Worm (Caenorhabditis elegans) whole organism, young adult: ENCODE data around the gene H28G03.2.

Source experiments
- B0035.1 ChIP-seq: sonication (generic microtip); optimal IDR thresholded peaks from 2 replicates; lab custom pipeline; 2016; ENCODE audit warnings: missing genetic modification characterization, mild to moderate bottlenecking, missing compliant biosample characterization, missing genotype, missing genetic modification reagents
- D2030.7 ChIP-seq: fragments of 200-800 bp; sonication (Bioruptor generic); IDR thresholded peaks from 2 replicates; pipeline ENCODE4 v1.3.6; 2022; ENCODE audit warnings: missing genetic modification reagents, missing genetic modification characterization, missing compliant biosample characterization
- F33H1.4 ChIP-seq: fragments of 200-800 bp; sonication (Bioruptor generic); IDR thresholded peaks from 2 replicates; pipeline ENCODE4 v1.3.6; 2022; ENCODE audit warnings: missing genetic modification reagents, missing genetic modification characterization, missing compliant biosample characterization
- F57A8.1 ChIP-seq: fragments of 200-800 bp; sonication (Bioruptor generic); optimal IDR thresholded peaks from 2 replicates; lab custom pipeline; 2018; ENCODE audit warnings: mild to moderate bottlenecking, missing genetic modification characterization, moderate library complexity, missing compliant biosample characterization
- K11D2.4 ChIP-seq: fragments of 200-800 bp; sonication (Bioruptor generic); IDR thresholded peaks from 2 replicates; pipeline ENCODE4 v1.3.6; 2022; ENCODE audit warnings: missing genetic modification reagents, missing genetic modification characterization, missing compliant biosample characterization
- T26A5.8 ChIP-seq: sonication (generic microtip); optimal IDR thresholded peaks from 2 replicates; lab custom pipeline; 2016; ENCODE audit warnings: missing genetic modification characterization, missing compliant biosample characterization
- ZK185.1 ChIP-seq: sonication (generic microtip); optimal IDR thresholded peaks from 2 replicates; lab custom pipeline; 2016; ENCODE audit warnings: mild to moderate bottlenecking, missing genetic modification characterization, missing compliant biosample characterization; ENCODE audit not compliant: poor library complexity, severe bottlenecking
- aptf-3 ChIP-seq: fragments of 200-800 bp; sonication (Bioruptor generic); IDR thresholded peaks from 2 replicates; pipeline ENCODE4 v1.3.6; 2022; ENCODE audit warnings: missing genetic modification characterization, missing compliant biosample characterization
- ceh-58 ChIP-seq: fragments of 200-800 bp; sonication (Bioruptor generic); IDR thresholded peaks from 2 replicates; pipeline ENCODE4 v1.3.6; 2022; ENCODE audit warnings: missing genetic modification characterization, missing compliant biosample characterization
- ceh-91 ChIP-seq: fragments of 200-800 bp; sonication (Bioruptor generic); IDR thresholded peaks from 2 replicates; pipeline ENCODE4 v1.3.6; 2022; ENCODE audit warnings: missing genetic modification reagents, missing genetic modification characterization, missing compliant biosample characterization
- chd-7 ChIP-seq: sonication (generic microtip); optimal IDR thresholded peaks from 2 replicates; lab custom pipeline; 2016; ENCODE audit warnings: mild to moderate bottlenecking, missing genetic modification characterization, moderate library complexity, missing compliant biosample characterization
- dox-1 ChIP-seq: fragments of 200-800 bp; sonication (Bioruptor generic); IDR thresholded peaks from 2 replicates; pipeline ENCODE4 v1.3.6; 2022; ENCODE audit warnings: missing genetic modification reagents, missing genetic modification characterization, missing compliant biosample characterization
- dpff-1 ChIP-seq: sonication (generic microtip); optimal IDR thresholded peaks from 2 replicates; lab custom pipeline; 2017; ENCODE audit warnings: mild to moderate bottlenecking, missing genetic modification characterization, missing compliant biosample characterization
- efl-1 ChIP-seq: fragments of 150-350 bp; optimal IDR thresholded peaks from 2 replicates; lab custom pipeline; 2014; ENCODE audit warnings: missing biosample characterization, missing genetic modification reagents, missing genetic modification characterization
- fkh-3 ChIP-seq: sonication (generic microtip); optimal IDR thresholded peaks from 2 replicates; lab custom pipeline; 2016; ENCODE audit warnings: mild to moderate bottlenecking, missing genetic modification characterization, missing compliant biosample characterization
- hmg-20 ChIP-seq: fragments of 200-800 bp; sonication (Bioruptor generic); IDR thresholded peaks from 2 replicates; pipeline ENCODE4 v1.3.6; 2022; ENCODE audit warnings: missing genetic modification reagents, missing genetic modification characterization, missing compliant biosample characterization
- hrde-1 ChIP-seq: sonication (generic microtip); optimal IDR thresholded peaks from 2 replicates; lab custom pipeline; 2016; ENCODE audit warnings: missing genetic modification characterization, mild to moderate bottlenecking, missing compliant biosample characterization, moderate library complexity, missing genotype, missing genetic modification reagents, borderline replicate concordance
- hsf-1 ChIP-seq: fragments of 200-800 bp; sonication (Bioruptor generic); IDR thresholded peaks from 2 replicates; pipeline ENCODE4 v1.3.6; 2022; ENCODE audit warnings: missing genetic modification reagents, missing genetic modification characterization, missing compliant biosample characterization
- lag-1 ChIP-seq: fragments of 200-800 bp; sonication (Bioruptor generic); IDR thresholded peaks from 2 replicates; pipeline ENCODE4 v1.3.6; 2022; ENCODE audit warnings: missing genetic modification reagents, missing genetic modification characterization, missing compliant biosample characterization
- let-607 ChIP-seq, 2 experiments: fragments of 200-800 bp in 1 of 2; sonication (Bioruptor generic) in 1 of 2; sonication (generic microtip) in 1 of 2; optimal IDR thresholded peaks; 2 replicates each; lab custom pipeline; 2016 to 2018; ENCODE audit warnings: mild to moderate bottlenecking in 2 of 2, missing compliant biosample characterization in 2 of 2, missing genetic modification characterization in 2 of 2, moderate library complexity in 2 of 2, missing genotype in 1 of 2
- lin-26 ChIP-seq: fragments of 200-800 bp; sonication (Bioruptor generic); IDR thresholded peaks from 2 replicates; pipeline ENCODE4 v1.3.6; 2022; ENCODE audit warnings: missing genetic modification reagents, missing genetic modification characterization, missing compliant biosample characterization
- madf-10 ChIP-seq: sonication (generic microtip); optimal IDR thresholded peaks from 2 replicates; lab custom pipeline; 2016; ENCODE audit warnings: mild to moderate bottlenecking, missing genetic modification characterization, missing compliant biosample characterization
- mcd-1 ChIP-seq: fragments of 200-800 bp; sonication (Bioruptor generic); IDR thresholded peaks from 2 replicates; pipeline ENCODE4 v1.3.6; 2022; ENCODE audit warnings: missing genetic modification reagents, missing genetic modification characterization, missing compliant biosample characterization
- mxl-1 ChIP-seq: sonication (generic microtip); optimal IDR thresholded peaks from 2 replicates; lab custom pipeline; 2016; ENCODE audit warnings: missing genetic modification characterization, missing compliant biosample characterization
- nfyb-1 ChIP-seq: fragments of 200-800 bp; sonication (Bioruptor generic); IDR thresholded peaks from 2 replicates; pipeline ENCODE4 v1.3.6; 2022; ENCODE audit warnings: missing genetic modification reagents, missing genetic modification characterization, missing compliant biosample characterization
- nhr-120 ChIP-seq: fragments of 200-800 bp; sonication (Bioruptor generic); IDR thresholded peaks from 2 replicates; pipeline ENCODE4 v1.3.6; 2022; ENCODE audit warnings: missing genetic modification characterization, missing compliant biosample characterization
- nhr-179 ChIP-seq: sonication (generic microtip); optimal IDR thresholded peaks from 2 replicates; lab custom pipeline; 2016; ENCODE audit warnings: mild to moderate bottlenecking, missing genetic modification characterization, missing compliant biosample characterization
- nhr-80 ChIP-seq: sonication (generic microtip); optimal IDR thresholded peaks from 2 replicates; lab custom pipeline; 2016; ENCODE audit warnings: missing genetic modification characterization, missing compliant biosample characterization
- repo-1 ChIP-seq: sonication (generic microtip); optimal IDR thresholded peaks from 2 replicates; lab custom pipeline; 2017; ENCODE audit warnings: mild to moderate bottlenecking, missing genetic modification characterization, missing compliant biosample characterization
- rpc-1 ChIP-seq, 2 experiments: fragments of 150-350 bp in 1 of 2; sonication (generic microtip) in 1 of 2; optimal IDR thresholded peaks; 2 replicates each; lab custom pipeline; 2014 to 2018; ENCODE audit warnings: missing biosample characterization in 1 of 2, missing genetic modification characterization in 1 of 2, missing genetic modification reagents in 1 of 2, missing genotype in 1 of 2
- tbx-9 ChIP-seq: sonication (generic microtip); optimal IDR thresholded peaks from 2 replicates; lab custom pipeline; 2016; ENCODE audit warnings: borderline replicate concordance, missing genetic modification characterization, inconsistent platforms, missing compliant biosample characterization
- zfh-2 ChIP-seq: fragments of 200-800 bp; sonication (Bioruptor generic); conservative IDR thresholded peaks from 2 replicates; pipeline ENCODE4 v1.3.6; 2022; ENCODE audit warnings: missing genetic modification reagents, missing genetic modification characterization, missing compliant biosample characterization
- ztf-18 ChIP-seq: sonication (generic microtip); optimal IDR thresholded peaks from 2 replicates; lab custom pipeline; 2016; ENCODE audit warnings: missing genotype, mild to moderate bottlenecking, missing genetic modification characterization, missing compliant biosample characterization
- ztf-26 ChIP-seq: sonication (generic microtip); optimal IDR thresholded peaks from 2 replicates; lab custom pipeline; 2017; ENCODE audit warnings: missing genetic modification characterization, missing compliant biosample characterization
- ztf-28 ChIP-seq: fragments of 200-800 bp; sonication (Bioruptor generic); IDR thresholded peaks from 2 replicates; pipeline ENCODE4 v1.3.6; 2022; ENCODE audit warnings: missing genetic modification reagents, missing genetic modification characterization, missing compliant biosample characterization

The H28G03.2 gene

DNA sequence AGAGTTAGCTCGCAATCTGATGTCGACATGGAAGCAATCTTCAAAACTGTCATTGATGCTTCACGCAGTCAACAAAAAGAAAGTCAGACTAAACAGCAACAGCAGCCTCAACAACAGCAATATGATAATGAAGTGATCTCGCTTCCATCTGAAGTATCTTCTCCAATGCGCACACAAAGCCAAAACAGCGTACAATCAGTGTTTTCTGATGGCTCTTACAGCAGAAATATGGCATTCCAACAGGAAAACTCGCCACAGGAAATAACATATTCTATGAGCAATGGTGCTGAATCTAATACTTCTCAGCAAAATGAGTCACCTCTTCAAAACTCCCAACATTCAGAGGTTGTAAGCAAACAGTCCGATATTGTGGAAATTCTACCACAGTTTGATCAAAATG is 2.6 kb upstream of the H28G03.2 start:
- no peak for TF ChIP-seq lag-1 (GFP tag; lab: Robert Waterston, UW)
- TF ChIP-seq repo-1 (tag; lab: Kevin White, UChicago): no peak
- no peak for TF ChIP-seq rpc-1 (optimal IDR thresholded peaks at IDR 0.05; lab: Kevin White, UChicago)
- TF ChIP-seq rpc-1 (tag; optimal IDR thresholded peaks at IDR 0.05; lab: Kevin White, UChicago): no peak
- no peak for TF ChIP-seq ceh-58 (GFP tag; lab: Robert Waterston, UW)
- no peak for TF ChIP-seq fkh-3 (tag; lab: Kevin White, UChicago)
- TF ChIP-seq efl-1 (GFP tag; lab: Kevin White, UChicago): no peak
- no peak for TF ChIP-seq hmg-20 (GFP tag; lab: Robert Waterston, UW)
- no peak for TF ChIP-seq ztf-26 (tag; lab: Kevin White, UChicago)
- no peak for TF ChIP-seq hsf-1 (GFP tag; lab: Robert Waterston, UW)
- TF ChIP-seq let-607 (tag; optimal IDR thresholded peaks at IDR 0.05; lab: Kevin White, UChicago): no peak
- no peak for TF ChIP-seq ztf-18 (tag; lab: Kevin White, UChicago)

DNA sequence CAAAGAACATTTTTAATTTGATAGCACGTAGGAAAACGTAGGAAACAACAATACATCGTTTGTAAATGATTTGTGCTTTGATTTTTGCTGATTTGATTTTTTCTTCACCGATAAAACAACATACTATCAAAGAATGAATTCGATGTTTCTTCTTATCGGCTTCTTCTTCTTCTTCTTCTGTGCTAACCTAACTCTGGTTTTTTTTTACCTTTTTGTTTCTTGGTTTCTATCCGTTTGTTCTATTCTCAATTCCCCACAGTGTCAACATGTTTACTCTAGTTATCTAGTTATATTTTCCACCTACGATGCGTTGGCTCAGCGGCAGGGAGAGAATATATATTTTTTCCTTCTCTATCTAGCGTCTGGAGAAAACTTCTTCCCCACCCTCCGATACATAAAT is 2.3 kb downstream of the H28G03.2 start:
- TF ChIP-seq hrde-1 (no peak), nhr-80 (tag; lab: Kevin White, UChicago) (peak; percentile 1)

DNA sequence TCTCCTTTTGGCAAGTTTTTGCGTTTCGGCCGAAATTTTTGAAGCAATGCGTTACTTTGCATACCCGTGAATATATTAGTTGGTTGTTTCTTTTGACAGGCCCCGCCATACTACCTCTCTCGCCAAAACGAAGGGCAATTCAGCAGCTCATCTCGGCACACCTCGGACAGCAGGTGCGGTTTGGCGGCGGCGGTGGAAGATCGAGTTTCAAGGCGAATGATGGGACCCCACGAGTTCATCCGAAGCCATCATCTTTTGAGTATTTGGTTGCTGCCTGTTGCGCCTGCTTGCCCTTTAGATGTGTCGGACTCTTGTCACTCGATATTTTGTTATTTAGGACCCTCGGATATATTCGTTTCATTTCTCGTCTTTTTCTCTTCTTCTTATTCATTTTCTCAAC is 2.8 kb downstream of the H28G03.2 start:
- peak; percentile 81 for TF ChIP-seq zfh-2 (GFP tag; lab: Robert Waterston, UW)
- TF ChIP-seq F57A8.1 (GFP tag; lab: Kevin White, UChicago): no peak
- TF ChIP-seq nfyb-1 (GFP tag; lab: Robert Waterston, UW): 0 out of 2 replicates have a peak, but pooled peaks have one; percentile 11
- TF ChIP-seq chd-7 (tag; lab: Kevin White, UChicago): peak; percentile 0

DNA sequence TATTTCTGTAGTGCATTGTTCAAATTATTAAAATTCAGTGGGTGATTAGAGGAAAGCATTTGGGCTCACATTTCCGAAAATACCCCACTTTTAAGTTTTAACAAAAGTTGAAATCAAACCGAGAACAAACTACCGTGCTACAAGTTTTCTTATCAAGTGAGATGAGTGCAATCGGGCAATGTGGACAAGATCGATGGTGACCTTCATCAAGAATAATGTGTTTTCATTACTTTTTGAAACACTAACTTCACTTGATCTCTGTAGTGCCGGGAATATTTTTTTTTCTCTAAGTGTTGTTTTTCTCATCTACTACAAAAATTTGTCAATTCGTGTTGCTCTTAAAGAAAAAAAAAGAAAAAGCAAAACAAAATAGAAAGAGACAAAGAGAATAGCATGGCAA is 3.3 kb downstream of the H28G03.2 start:
- TF ChIP-seq B0035.1 (tag; lab: Kevin White, UChicago) (no peak), nhr-120 (GFP tag; lab: Robert Waterston, UW) (no peak), D2030.7 (GFP tag; lab: Robert Waterston, UW) (no peak), ztf-28 (GFP tag; lab: Robert Waterston, UW) (no peak), nhr-179 (tag; lab: Kevin White, UChicago) (no peak), nfyb-1 (GFP tag; lab: Robert Waterston, UW) (no peak), mcd-1 (no peak), lin-26 (GFP tag; lab: Robert Waterston, UW) (no peak), F33H1.4 (GFP tag; lab: Robert Waterston, UW) (no peak), ztf-26 (tag; lab: Kevin White, UChicago) (no peak), mxl-1 (no peak), ceh-91 (no peak), K11D2.4 (GFP tag; lab: Robert Waterston, UW) (no peak), T26A5.8 (tag; lab: Kevin White, UChicago) (no peak)
- TF ChIP-seq, all 124 proteins: peak for 0

DNA sequence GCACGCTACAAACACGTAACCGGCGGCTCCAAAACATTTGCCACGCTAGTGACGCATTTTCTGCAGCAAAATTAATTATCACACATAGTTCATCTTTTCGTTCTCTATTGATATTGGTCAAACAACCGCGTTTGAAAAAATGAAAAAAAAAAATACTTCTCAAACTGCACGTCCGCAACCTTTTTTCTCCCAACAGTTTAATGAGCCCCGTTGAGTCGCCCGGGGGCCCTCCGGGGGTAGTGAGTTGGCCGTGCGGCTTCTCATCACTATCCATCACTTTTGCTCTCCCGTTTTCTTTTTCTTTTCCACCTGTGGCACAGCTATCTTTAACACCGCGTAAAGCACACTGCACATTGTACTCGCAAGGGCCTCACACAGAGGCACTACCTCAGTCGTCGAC is 3.9 kb downstream of the H28G03.2 start:
- 0 out of 2 replicates have a peak, but pooled peaks have one; percentile 45 for TF ChIP-seq dox-1 (GFP tag; lab: Robert Waterston, UW)
- 0 out of 2 replicates have a peak, but pooled peaks have one; percentile 35 for TF ChIP-seq zfh-2 (GFP tag; lab: Robert Waterston, UW)
- TF ChIP-seq ZK185.1 (tag; lab: Kevin White, UChicago): no peak
- peak; percentile 17 for TF ChIP-seq nhr-80 (tag; lab: Kevin White, UChicago)
- no peak for TF ChIP-seq tbx-9 (tag; lab: Kevin White, UChicago)
- TF ChIP-seq ztf-28 (GFP tag; lab: Robert Waterston, UW): no peak
- TF ChIP-seq dpff-1: no peak
- TF ChIP-seq aptf-3 (GFP tag; lab: Robert Waterston, UW): 0 out of 2 replicates have a peak, but pooled peaks have one; percentile 44
- TF ChIP-seq nhr-120 (GFP tag; lab: Robert Waterston, UW): no peak
- TF ChIP-seq madf-10 (tag; lab: Kevin White, UChicago): no peak
